Worm (Caenorhabditis elegans) whole organism, young adult: ENCODE measurements around the gene pab-2.

Experiments used
- B0336.3 ChIP-seq: fragments of 200-800 bp; sonication (Bioruptor generic); IDR thresholded peaks from 2 replicates; pipeline ENCODE4 v1.3.6; 2022; ENCODE audit warnings: missing genetic modification characterization, missing compliant biosample characterization
- F22D6.2 ChIP-seq: sonication (generic microtip); optimal IDR thresholded peaks from 2 replicates; lab custom pipeline; 2016; ENCODE audit warnings: mild to moderate bottlenecking, missing genetic modification characterization, missing compliant biosample characterization
- F37B4.10 ChIP-seq: fragments of 200-800 bp; sonication (Bioruptor generic); IDR thresholded peaks from 2 replicates; pipeline ENCODE4 v1.3.6; 2022; ENCODE audit warnings: missing genetic modification characterization, missing compliant biosample characterization
- F52B5.7 ChIP-seq: sonication (generic microtip); optimal IDR thresholded peaks from 2 replicates; lab custom pipeline; 2016; ENCODE audit warnings: mild to moderate bottlenecking, missing genetic modification characterization, missing compliant biosample characterization
- K11D2.4 ChIP-seq: fragments of 200-800 bp; sonication (Bioruptor generic); IDR thresholded peaks from 2 replicates; pipeline ENCODE4 v1.3.6; 2022; ENCODE audit warnings: missing genetic modification reagents, missing genetic modification characterization, missing compliant biosample characterization
- Y56A3A.18 ChIP-seq: fragments of 200-800 bp; sonication (Bioruptor generic); IDR thresholded peaks from 2 replicates; pipeline ENCODE4 v1.3.6; 2022; ENCODE audit warnings: missing genetic modification reagents, missing genetic modification characterization, missing compliant biosample characterization
- atf-7 ChIP-seq: sonication (generic microtip); optimal IDR thresholded peaks from 2 replicates; lab custom pipeline; 2017; ENCODE audit warnings: mild to moderate bottlenecking, missing genetic modification characterization, missing compliant biosample characterization
- attf-5 ChIP-seq: fragments of 200-800 bp; sonication (Bioruptor generic); optimal IDR thresholded peaks from 2 replicates; lab custom pipeline; 2018; ENCODE audit warnings: mild to moderate bottlenecking, missing genetic modification characterization, missing compliant biosample characterization
- cebp-1 ChIP-seq, 2 experiments: fragments of 200-800 bp in 1 of 2; sonication (Bioruptor generic) in 1 of 2; sonication (generic microtip) in 1 of 2; IDR thresholded peaks in 1 of 2; optimal IDR thresholded peaks in 1 of 2; 2 replicates each; pipeline versions ENCODE4 v1.3.6 to Lab custom; 2017 to 2022; ENCODE audit warnings: missing compliant biosample characterization in 2 of 2, missing genetic modification characterization in 2 of 2, mild to moderate bottlenecking in 1 of 2, missing genetic modification reagents in 1 of 2, moderate library complexity in 1 of 2
- die-1 ChIP-seq: sonication (generic microtip); optimal IDR thresholded peaks from 2 replicates; lab custom pipeline; 2016; ENCODE audit warnings: missing genotype, mild to moderate bottlenecking, missing genetic modification characterization, missing compliant biosample characterization
- dox-1 ChIP-seq: fragments of 200-800 bp; sonication (Bioruptor generic); IDR thresholded peaks from 2 replicates; pipeline ENCODE4 v1.3.6; 2022; ENCODE audit warnings: missing genetic modification reagents, missing genetic modification characterization, missing compliant biosample characterization
- egl-18 ChIP-seq: fragments of 200-800 bp; sonication (Bioruptor generic); IDR thresholded peaks from 2 replicates; pipeline ENCODE4 v1.3.6; 2022; ENCODE audit warnings: missing genetic modification reagents, missing genetic modification characterization, missing compliant biosample characterization
- egl-44 ChIP-seq: fragments of 200-800 bp; sonication (Bioruptor generic); IDR thresholded peaks from 2 replicates; pipeline ENCODE4 v1.3.6; 2022; ENCODE audit warnings: missing genetic modification reagents, missing genetic modification characterization, missing compliant biosample characterization
- ets-4 ChIP-seq: fragments of 200-800 bp; sonication (Bioruptor generic); optimal IDR thresholded peaks from 2 replicates; lab custom pipeline; 2018; ENCODE audit warnings: mild to moderate bottlenecking, missing genetic modification characterization, missing compliant biosample characterization
- gei-17 ChIP-seq: fragments of 200-800 bp; sonication (Bioruptor generic); optimal IDR thresholded peaks from 2 replicates; lab custom pipeline; 2018; ENCODE audit warnings: mild to moderate bottlenecking, missing genetic modification characterization, missing compliant biosample characterization
- hsf-1 ChIP-seq: fragments of 200-800 bp; sonication (Bioruptor generic); IDR thresholded peaks from 2 replicates; pipeline ENCODE4 v1.3.6; 2022; ENCODE audit warnings: missing genetic modification reagents, missing genetic modification characterization, missing compliant biosample characterization
- let-607 ChIP-seq, 2 experiments: fragments of 200-800 bp in 1 of 2; sonication (Bioruptor generic) in 1 of 2; sonication (generic microtip) in 1 of 2; optimal IDR thresholded peaks; 2 replicates each; lab custom pipeline; 2016 to 2018; ENCODE audit warnings: mild to moderate bottlenecking in 2 of 2, missing compliant biosample characterization in 2 of 2, missing genetic modification characterization in 2 of 2, moderate library complexity in 2 of 2, missing genotype in 1 of 2
- lin-40 ChIP-seq: sonication (generic microtip); optimal IDR thresholded peaks from 2 replicates; lab custom pipeline; 2016; ENCODE audit warnings: missing genetic modification characterization, mild to moderate bottlenecking, missing compliant biosample characterization, missing genotype, missing genetic modification reagents
- lin-54 ChIP-seq: fragments of 200-800 bp; sonication (Bioruptor generic); optimal IDR thresholded peaks from 2 replicates; lab custom pipeline; 2018; ENCODE audit warnings: mild to moderate bottlenecking, missing genetic modification characterization, missing compliant biosample characterization
- madf-10 ChIP-seq: sonication (generic microtip); optimal IDR thresholded peaks from 2 replicates; lab custom pipeline; 2016; ENCODE audit warnings: mild to moderate bottlenecking, missing genetic modification characterization, missing compliant biosample characterization
- madf-8 ChIP-seq: fragments of 200-800 bp; sonication (Bioruptor generic); conservative IDR thresholded peaks from 2 replicates; pipeline ENCODE4 v1.3.6; 2022; ENCODE audit warnings: missing genetic modification reagents, missing genetic modification characterization, missing compliant biosample characterization
- mcd-1 ChIP-seq: fragments of 200-800 bp; sonication (Bioruptor generic); IDR thresholded peaks from 2 replicates; pipeline ENCODE4 v1.3.6; 2022; ENCODE audit warnings: missing genetic modification reagents, missing genetic modification characterization, missing compliant biosample characterization
- nfyb-1 ChIP-seq: fragments of 200-800 bp; sonication (Bioruptor generic); IDR thresholded peaks from 2 replicates; pipeline ENCODE4 v1.3.6; 2022; ENCODE audit warnings: missing genetic modification reagents, missing genetic modification characterization, missing compliant biosample characterization
- nhr-80 ChIP-seq: sonication (generic microtip); optimal IDR thresholded peaks from 2 replicates; lab custom pipeline; 2016; ENCODE audit warnings: missing genetic modification characterization, missing compliant biosample characterization
- nhr-90 ChIP-seq: sonication (generic microtip); optimal IDR thresholded peaks from 2 replicates; lab custom pipeline; 2016; ENCODE audit warnings: missing genotype, mild to moderate bottlenecking, missing genetic modification characterization, missing compliant biosample characterization
- snpc-1.3 ChIP-seq: sonication (generic microtip); optimal IDR thresholded peaks from 2 replicates; lab custom pipeline; 2017; ENCODE audit warnings: missing genetic modification characterization, mild to moderate bottlenecking, missing compliant biosample characterization, antibody characterized with exemption, moderate library complexity, missing genotype, missing genetic modification reagents; ENCODE audit not compliant: insufficient read depth
- snpc-4 ChIP-seq, 5 experiments: fragments of 150-350 bp in 1 of 5; sonication (generic microtip) in 4 of 5; optimal IDR thresholded peaks; 2 replicates each; lab custom pipeline; 2014 to 2018; ENCODE audit warnings: missing genetic modification characterization in 5 of 5, missing biosample characterization in 3 of 5, antibody characterized with exemption in 2 of 5, mild to moderate bottlenecking in 2 of 5, missing compliant biosample characterization in 2 of 5, missing genotype in 2 of 5, moderate library complexity in 2 of 5, missing genetic modification reagents in 1 of 5
- somi-1 ChIP-seq: fragments of 200-800 bp; sonication (Bioruptor generic); optimal IDR thresholded peaks from 2 replicates; lab custom pipeline; 2018; ENCODE audit warnings: mild to moderate bottlenecking, missing genetic modification characterization, missing compliant biosample characterization
- sptf-2 ChIP-seq: fragments of 200-800 bp; sonication (Bioruptor generic); optimal IDR thresholded peaks from 2 replicates; lab custom pipeline; 2018; ENCODE audit warnings: mild to moderate bottlenecking, missing genetic modification characterization, missing compliant biosample characterization
- tbp1 ChIP-seq: fragments of 200-800 bp; sonication (Bioruptor generic); optimal IDR thresholded peaks from 2 replicates; lab custom pipeline; 2018; ENCODE audit warnings: mild to moderate bottlenecking, missing genetic modification characterization, missing compliant biosample characterization
- tlf-1 ChIP-seq: fragments of 200-800 bp; sonication (Bioruptor generic); optimal IDR thresholded peaks from 2 replicates; lab custom pipeline; 2018; ENCODE audit warnings: mild to moderate bottlenecking, missing genetic modification characterization, missing compliant biosample characterization
- zfh-2 ChIP-seq: fragments of 200-800 bp; sonication (Bioruptor generic); conservative IDR thresholded peaks from 2 replicates; pipeline ENCODE4 v1.3.6; 2022; ENCODE audit warnings: missing genetic modification reagents, missing genetic modification characterization, missing compliant biosample characterization
- ztf-18 ChIP-seq: sonication (generic microtip); optimal IDR thresholded peaks from 2 replicates; lab custom pipeline; 2016; ENCODE audit warnings: missing genotype, mild to moderate bottlenecking, missing genetic modification characterization, missing compliant biosample characterization
- ztf-26 ChIP-seq: sonication (generic microtip); optimal IDR thresholded peaks from 2 replicates; lab custom pipeline; 2017; ENCODE audit warnings: missing genetic modification characterization, missing compliant biosample characterization

The pab-2 gene

DNA sequence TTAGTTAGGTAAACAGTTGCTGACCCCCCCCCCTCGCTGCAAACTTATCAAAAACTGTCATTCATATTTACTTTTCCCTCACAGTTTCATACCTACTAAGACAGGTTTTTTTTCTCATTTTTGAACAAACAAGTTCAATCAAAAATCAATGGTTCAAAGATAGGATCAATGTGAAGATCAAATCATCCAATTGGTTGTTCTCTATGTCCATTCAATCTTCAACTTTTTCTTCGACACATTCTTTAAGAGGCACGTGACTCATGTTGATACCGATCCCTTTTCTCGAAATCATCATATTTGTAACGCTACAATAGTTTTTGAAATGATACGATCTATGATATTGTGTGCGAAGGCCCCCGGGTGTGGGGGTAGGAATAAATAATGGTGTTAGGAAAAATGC, 12.5 kb upstream of the pab-2 start:
- TF ChIP-seq lin-40 (tag; lab: Kevin White, UChicago) (peak; percentile 50), Y56A3A.18 (GFP tag; lab: Robert Waterston, UW) (no peak), snpc-1.3 (tag; lab: Kevin White, UChicago) (no peak), nhr-80 (tag; lab: Kevin White, UChicago) (peak; percentile 37), ztf-26 (tag; lab: Kevin White, UChicago) (peak; percentile 7), cebp-1 (GFP tag; IDR thresholded peaks at IDR 0.05; lab: Robert Waterston, UW) (no peak), cebp-1 (tag; optimal IDR thresholded peaks at IDR 0.05; lab: Kevin White, UChicago) (peak; percentile 5), tbp1 (GFP tag; lab: Kevin White, UChicago) (no peak), K11D2.4 (GFP tag; lab: Robert Waterston, UW) (peak; percentile 52; the same call in 1 of the 2 replicates), hsf-1 (no peak), F52B5.7 (tag; lab: Kevin White, UChicago) (no peak), somi-1 (GFP tag; lab: Kevin White, UChicago) (peak; percentile 59)
- TF ChIP-seq, all 124 proteins: peak for 6

ce11 chrX:13536759-13537158, 9.5 kb upstream of the pab-2 start, which contains the start of gene R01E6.5:
R01E6.5 (plus strand) TSS chrX:13537059.
- no peak for TF ChIP-seq ztf-18 (tag; lab: Kevin White, UChicago)
- TF ChIP-seq gei-17 (GFP tag; lab: Kevin White, UChicago) = no peak
- no peak for TF ChIP-seq egl-18 (GFP tag; lab: Robert Waterston, UW)

ce11 chrX:13532424-13533309, 5.5 kb upstream of the pab-2 start, which contains the start of gene acr-12:
acr-12 (plus strand) TSS chrX:13532853.
- TF ChIP-seq sptf-2 = no peak
- TF ChIP-seq F22D6.2 (tag; lab: Kevin White, UChicago) = no peak
- TF ChIP-seq zfh-2 (GFP tag; lab: Robert Waterston, UW) = peak; percentile 80

- no peak for TF ChIP-seq F37B4.10 (GFP tag; lab: Robert Waterston, UW)
- TF ChIP-seq cebp-1 (GFP tag; IDR thresholded peaks at IDR 0.05; lab: Robert Waterston, UW) = peak; percentile 9; the same call in 1 of the 2 replicates
- TF ChIP-seq cebp-1 (tag; optimal IDR thresholded peaks at IDR 0.05; lab: Kevin White, UChicago) = peak; percentile 90
Observed at ce11 chrX:13530015-13530778, 3.0 kb upstream of the pab-2 start.

DNA sequence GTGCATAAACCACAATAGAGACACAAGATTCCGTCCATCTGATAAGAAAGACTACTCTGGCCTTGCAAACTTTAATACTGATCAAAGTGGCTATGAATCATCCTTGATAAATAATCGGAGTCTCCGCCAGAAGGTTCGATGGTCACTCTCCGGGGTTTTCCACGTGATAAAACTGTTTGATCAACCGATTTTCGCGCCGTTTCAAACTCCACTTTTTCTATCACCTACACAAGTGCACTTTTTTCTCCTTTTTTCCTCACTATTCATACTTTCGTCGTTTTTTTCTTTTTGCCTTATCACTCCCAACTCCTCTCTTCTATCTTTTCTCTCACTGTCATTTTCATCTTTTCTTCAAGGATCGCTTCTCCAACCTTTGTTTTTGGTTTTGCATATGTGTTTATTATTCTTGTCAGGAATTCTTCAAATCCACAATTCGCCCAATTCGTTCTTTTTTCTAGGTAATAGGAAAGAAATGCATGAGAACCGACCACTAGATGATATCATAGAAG, 1.5 kb upstream of the pab-2 start, which contains the start of gene F18H3.4:
Gene F18H3.4, plus strand, starts transcription at position 459 of the 509 bp plus-strand sequence.
- TF ChIP-seq ets-4 (GFP tag; lab: Kevin White, UChicago) (peak; percentile 4), snpc-4 (GFP tag; optimal IDR thresholded peaks at IDR 0.05; lab: Kevin White, UChicago) (no peak), snpc-4 (tag; optimal IDR thresholded peaks at IDR 0.05; lab: Kevin White, UChicago) (peak in 1 of 4 experiments; percentile 14), mcd-1 (0 out of 2 replicates have a peak, but pooled peaks have one; percentile 19), K11D2.4 (GFP tag; lab: Robert Waterston, UW) (0 out of 2 replicates have a peak, but pooled peaks have one; percentile 41), egl-44 (0 out of 2 replicates have a peak, but pooled peaks have one; percentile 67), atf-7 (peak; percentile 72), nfyb-1 (GFP tag; lab: Robert Waterston, UW) (peak; percentile 50; the same call in 1 of the 2 replicates), madf-10 (tag; lab: Kevin White, UChicago) (peak; percentile 29), tlf-1 (GFP tag; lab: Kevin White, UChicago) (peak; percentile 30), cebp-1 (GFP tag; IDR thresholded peaks at IDR 0.05; lab: Robert Waterston, UW) (no peak), cebp-1 (tag; optimal IDR thresholded peaks at IDR 0.05; lab: Kevin White, UChicago) (peak; percentile 75), attf-5 (no peak), dox-1 (GFP tag; lab: Robert Waterston, UW) (peak; percentile 52), ztf-26 (tag; lab: Kevin White, UChicago) (no peak), tbp1 (GFP tag; lab: Kevin White, UChicago) (peak; percentile 46), lin-54 (GFP tag; lab: Kevin White, UChicago) (peak; percentile 13), nhr-90 (tag; lab: Kevin White, UChicago) (peak; percentile 19), madf-8 (GFP tag; lab: Robert Waterston, UW) (no peak), let-607 (tag; optimal IDR thresholded peaks at IDR 0.05; lab: Kevin White, UChicago) (peak in 1 of 2 experiments; percentile 65), die-1 (no peak), B0336.3 (GFP tag; lab: Robert Waterston, UW) (peak; percentile 62; the same call in 1 of the 2 replicates)
